Fruit fly (Drosophila melanogaster): ENCODE results near the gene CG43707.

dm6 chr2L:3777485-3777884, 20.4 kb downstream of the CG43707 start:
- TF ChIP-seq CG8478 (optimal IDR thresholded peaks at IDR 0.05), result no peak
- no peak for TF ChIP-seq CTCF (optimal IDR thresholded peaks at IDR 0.05)
